Worm (Caenorhabditis elegans) whole organism, L1 larva: Measurements from ENCODE around the gene fah-1.
A peak's percentile ranks its signal among the peaks of the same experiment; 100 is the strongest.

Experiments used
- C34B4.2 ChIP-seq: sonication (generic microtip); optimal IDR thresholded peaks from 2 replicates; lab custom pipeline; 2017; ENCODE audit warnings: mild to moderate bottlenecking, missing genetic modification characterization, missing compliant biosample characterization
- F16B12.6 ChIP-seq: fragments of 150-350 bp; optimal IDR thresholded peaks from 2 replicates; lab custom pipeline; 2014; ENCODE audit warnings: missing biosample characterization, missing genetic modification characterization
- alr-1 ChIP-seq: fragments of 200-800 bp; sonication (Bioruptor generic); optimal IDR thresholded peaks from 2 replicates; lab custom pipeline; 2018; ENCODE audit warnings: borderline replicate concordance, mild to moderate bottlenecking, missing genetic modification characterization, missing compliant biosample characterization
- blmp-1 ChIP-seq: fragments of 150-350 bp; optimal IDR thresholded peaks from 2 replicates; lab custom pipeline; 2014; ENCODE audit warnings: missing biosample characterization, missing genetic modification characterization
- ceh-63 ChIP-seq: fragments of 200-800 bp; sonication (Bioruptor generic); optimal IDR thresholded peaks from 2 replicates; lab custom pipeline; 2018; ENCODE audit warnings: mild to moderate bottlenecking, missing genetic modification characterization, missing compliant biosample characterization
- ceh-88 ChIP-seq: fragments of 200-800 bp; sonication (Bioruptor generic); IDR thresholded peaks from 2 replicates; pipeline ENCODE4 v1.3.6; 2022; ENCODE audit warnings: missing genetic modification characterization, missing compliant biosample characterization
- dpl-1 ChIP-seq, 3 experiments: fragments of 150-350 bp in 2 of 3; sonication (generic microtip) in 1 of 3; optimal IDR thresholded peaks; 2 replicates each; lab custom pipeline; 2014 to 2017; ENCODE audit warnings: missing biosample characterization in 3 of 3, missing genetic modification characterization in 3 of 3, missing genetic modification reagents in 3 of 3
- dsc-1 ChIP-seq: sonication (generic microtip); optimal IDR thresholded peaks from 2 replicates; lab custom pipeline; 2016; ENCODE audit warnings: mild to moderate bottlenecking, missing genetic modification characterization, missing compliant biosample characterization
- efl-1 ChIP-seq, 4 experiments: fragments of 150-350 bp; optimal IDR thresholded peaks in 3 of 4; peaks in 1 of 4; 1 replicate in 1 of 4; 2 replicates in 3 of 4; lab custom pipeline; 2014; ENCODE audit warnings: missing biosample characterization in 2 of 4, missing genetic modification characterization in 2 of 4, missing genetic modification reagents in 2 of 4
- efl-3 ChIP-seq: fragments of 200-800 bp; sonication (Bioruptor generic); optimal IDR thresholded peaks from 2 replicates; lab custom pipeline; 2018; ENCODE audit warnings: mild to moderate bottlenecking, missing genetic modification characterization, missing compliant biosample characterization
- elt-2 ChIP-seq: sonication (generic microtip); optimal IDR thresholded peaks from 2 replicates; lab custom pipeline; 2016; ENCODE audit warnings: missing genetic modification characterization, mild to moderate bottlenecking, inconsistent platforms, missing compliant biosample characterization, missing genetic modification reagents
- fkh-4 ChIP-seq: sonication (generic microtip); optimal IDR thresholded peaks from 2 replicates; lab custom pipeline; 2016; ENCODE audit warnings: missing compliant biosample characterization, missing genetic modification characterization, borderline replicate concordance
- fkh-8 ChIP-seq: sonication (generic microtip); optimal IDR thresholded peaks from 2 replicates; lab custom pipeline; 2016; ENCODE audit warnings: mild to moderate bottlenecking, missing genetic modification characterization, missing compliant biosample characterization
- isw-1 ChIP-seq: fragments of 200-800 bp; sonication (Bioruptor generic); IDR thresholded peaks from 2 replicates; pipeline ENCODE4 v1.3.6; 2022; ENCODE audit warnings: missing genetic modification characterization, missing compliant biosample characterization
- jun-1 ChIP-seq: fragments of 150-350 bp; optimal IDR thresholded peaks from 2 replicates; lab custom pipeline; 2014; ENCODE audit warnings: missing biosample characterization, missing genetic modification reagents, missing genetic modification characterization
- lin-14 ChIP-seq: fragments of 200-800 bp; sonication (Bioruptor generic); optimal IDR thresholded peaks from 2 replicates; lab custom pipeline; 2018; ENCODE audit warnings: mild to moderate bottlenecking, missing genetic modification characterization, moderate library complexity, missing compliant biosample characterization
- lin-39 ChIP-seq: fragments of 150-350 bp; optimal IDR thresholded peaks from 2 replicates; lab custom pipeline; 2014; ENCODE audit warnings: missing biosample characterization, missing genetic modification reagents, missing genetic modification characterization
- mef-2 ChIP-seq: fragments of 150-350 bp; optimal IDR thresholded peaks from 2 replicates; lab custom pipeline; 2014; ENCODE audit warnings: missing biosample characterization, missing genetic modification characterization
- nhr-11 ChIP-seq: fragments of 150-350 bp; optimal IDR thresholded peaks from 2 replicates; lab custom pipeline; 2014; ENCODE audit warnings: missing biosample characterization, missing genetic modification characterization
- nhr-12 ChIP-seq: sonication (generic microtip); optimal IDR thresholded peaks from 2 replicates; lab custom pipeline; 2017; ENCODE audit warnings: missing biosample characterization, missing genetic modification characterization
- nhr-19 ChIP-seq: fragments of 200-800 bp; sonication (Bioruptor generic); conservative IDR thresholded peaks from 2 replicates; pipeline ENCODE4 v1.3.6; 2022; ENCODE audit warnings: missing genetic modification characterization, missing compliant biosample characterization
- nhr-20 ChIP-seq: sonication (generic microtip); optimal IDR thresholded peaks from 2 replicates; lab custom pipeline; 2016; ENCODE audit warnings: mild to moderate bottlenecking, missing genetic modification characterization, missing compliant biosample characterization
- nhr-71 ChIP-seq: sonication (generic microtip); optimal IDR thresholded peaks from 2 replicates; lab custom pipeline; 2016; ENCODE audit warnings: mild to moderate bottlenecking, missing genetic modification characterization, moderate library complexity, missing compliant biosample characterization
- nhr-90 ChIP-seq: sonication (generic microtip); optimal IDR thresholded peaks from 2 replicates; lab custom pipeline; 2016; ENCODE audit warnings: mild to moderate bottlenecking, missing genetic modification characterization, missing compliant biosample characterization; ENCODE audit not compliant: poor library complexity
- pqm-1 ChIP-seq: sonication (generic microtip); optimal IDR thresholded peaks from 3 replicates; lab custom pipeline; 2017; ENCODE audit warnings: missing biosample characterization, missing genetic modification characterization
- snu-23 ChIP-seq: sonication (generic microtip); optimal IDR thresholded peaks from 2 replicates; lab custom pipeline; 2016; ENCODE audit warnings: missing genetic modification characterization, missing compliant biosample characterization
- sup-37 ChIP-seq: fragments of 200-800 bp; sonication (Bioruptor generic); optimal IDR thresholded peaks from 2 replicates; lab custom pipeline; 2018; ENCODE audit warnings: mild to moderate bottlenecking, missing genetic modification characterization, missing compliant biosample characterization
- swsn-7 ChIP-seq: sonication (generic microtip); optimal IDR thresholded peaks from 2 replicates; lab custom pipeline; 2016; ENCODE audit warnings: missing genetic modification characterization, missing compliant biosample characterization
- tlp-1 ChIP-seq: fragments of 150-350 bp; optimal IDR thresholded peaks from 2 replicates; lab custom pipeline; 2014; ENCODE audit warnings: missing biosample characterization, missing genetic modification characterization
- unc-130 ChIP-seq: fragments of 150-350 bp; optimal IDR thresholded peaks from 2 replicates; lab custom pipeline; 2017; ENCODE audit warnings: missing biosample characterization, missing genetic modification characterization, inconsistent platforms
- unc-62 ChIP-seq: fragments of 150-350 bp; optimal IDR thresholded peaks from 2 replicates; lab custom pipeline; 2014; ENCODE audit warnings: missing biosample characterization, missing genetic modification reagents, missing genetic modification characterization
- vab-15 ChIP-seq: sonication (generic microtip); optimal IDR thresholded peaks from 2 replicates; lab custom pipeline; 2017; ENCODE audit warnings: missing genotype, mild to moderate bottlenecking, missing genetic modification characterization, missing compliant biosample characterization
- ztf-11 ChIP-seq, 2 experiments: sonication (generic microtip); optimal IDR thresholded peaks; 2 replicates each; lab custom pipeline; 2016 to 2017; ENCODE audit warnings: missing genetic modification characterization in 2 of 2, missing biosample characterization in 1 of 2, missing compliant biosample characterization in 1 of 2

Gene fah-1

ce11 chrX:6473698-6474314 is 25.1 kb upstream of the fah-1 start, which contains the start of the genes C15B12.4 and C15B12.8:
Gene C15B12.4 (minus strand): TSS chrX:6473748.
Gene C15B12.8 (plus strand): TSS chrX:6474264.
- TF ChIP-seq ceh-88 (no peak), swsn-7 (tag; lab: Kevin White, UChicago) (no peak), efl-1 (optimal IDR thresholded peaks at IDR 0.05; lab: Kevin White, UChicago) (no peak), efl-1 (GFP tag; optimal IDR thresholded peaks at IDR 0.05 in 1 of 2; lab: Kevin White, UChicago) (peak in 1 of 2 experiments; percentile 12), efl-3 (GFP tag; lab: Kevin White, UChicago) (no peak), dpl-1 (GFP tag; optimal IDR thresholded peaks at IDR 0.05; lab: Kevin White, UChicago) (no peak), nhr-12 (no peak), dsc-1 (tag; lab: Kevin White, UChicago) (peak; percentile 39), jun-1 (no peak), vab-15 (tag; lab: Kevin White, UChicago) (no peak)
- TF ChIP-seq, all 84 proteins: peak for 2

DNA sequence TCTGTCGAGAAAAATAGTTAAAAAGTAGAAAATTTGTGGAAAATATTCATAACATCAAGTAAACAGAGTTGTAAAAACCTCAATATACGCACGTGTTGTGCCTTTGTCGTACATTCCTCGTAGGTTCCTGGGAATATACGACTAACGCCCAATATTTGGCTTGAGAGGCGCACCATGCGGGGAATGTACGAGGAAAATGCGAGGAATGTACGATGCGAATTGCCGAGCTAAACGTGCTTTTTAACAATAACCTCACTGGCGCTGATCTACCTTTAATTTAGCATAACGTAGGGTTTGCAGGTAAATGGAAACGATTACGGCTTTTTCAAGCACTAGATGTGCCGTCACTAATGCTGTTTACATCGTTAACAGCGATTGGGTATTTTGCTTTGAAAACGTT is 19.8 kb upstream of the fah-1 start, which contains the start of gene C15B12.9:
C15B12.9 (plus strand) TSS at position 301 of the 400 bp plus-strand sequence.
- TF ChIP-seq unc-62 (no peak), nhr-19 (GFP tag; lab: Robert Waterston, UW) (no peak), swsn-7 (tag; lab: Kevin White, UChicago) (no peak), lin-39 (tag; lab: Kevin White, UChicago) (no peak), alr-1 (tag; lab: Kevin White, UChicago) (no peak), nhr-20 (tag; lab: Kevin White, UChicago) (no peak), efl-1 (optimal IDR thresholded peaks at IDR 0.05; lab: Kevin White, UChicago) (no peak), efl-1 (GFP tag; optimal IDR thresholded peaks at IDR 0.05 in 1 of 2; lab: Kevin White, UChicago) (no peak), sup-37 (no peak), unc-130 (tag; lab: Kevin White, UChicago) (no peak), fkh-8 (tag; lab: Kevin White, UChicago) (no peak), nhr-71 (no peak), fkh-4 (no peak), dpl-1 (GFP tag; optimal IDR thresholded peaks at IDR 0.05; lab: Kevin White, UChicago) (no peak), isw-1 (no peak), tlp-1 (tag; lab: Kevin White, UChicago) (no peak), blmp-1 (tag; lab: Kevin White, UChicago) (no peak), mef-2 (no peak), vab-15 (tag; lab: Kevin White, UChicago) (no peak)
- TF ChIP-seq, all 84 proteins: peak for 0

- TF ChIP-seq vab-15 (tag; lab: Kevin White, UChicago) (no peak), sup-37 (no peak), unc-130 (tag; lab: Kevin White, UChicago) (no peak), nhr-11 (tag; lab: Kevin White, UChicago) (no peak), nhr-71 (no peak), lin-14 (GFP tag; lab: Kevin White, UChicago) (no peak), snu-23 (GFP tag; lab: Kevin White, UChicago) (no peak), alr-1 (tag; lab: Kevin White, UChicago) (no peak)
These were observed 18.7 kb upstream of the fah-1 start, which contains the start of gene C15B12.3 for ce11 chrX:6467462-6467861. Gene C15B12.3 (minus strand): TSS chrX:6467562.

DNA sequence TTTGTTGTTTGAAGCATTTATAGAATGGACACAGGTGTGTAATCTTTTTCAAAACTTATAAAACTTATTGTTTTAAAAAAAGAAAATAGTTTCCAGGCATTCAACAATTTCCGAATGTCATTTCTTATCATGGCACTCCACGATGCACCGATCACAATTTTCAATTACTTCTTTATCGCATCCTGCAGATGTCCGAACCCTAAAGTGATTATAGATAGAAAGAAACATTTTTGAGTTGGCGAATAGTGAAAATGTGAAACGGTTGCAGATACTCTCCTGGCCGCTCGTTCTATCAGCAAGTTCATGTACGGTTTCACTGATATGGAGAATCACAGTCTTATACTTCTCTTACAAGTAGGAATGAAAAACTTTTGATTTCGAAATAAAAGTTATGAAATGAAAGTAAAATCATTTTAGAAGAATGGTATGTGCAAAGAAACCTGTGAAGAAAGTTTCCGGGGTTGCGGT is 14.3 kb upstream of the fah-1 start, which contains the start of gene C15B12.2:
C15B12.2 (plus strand) TSS at position 418 of the 468 bp plus-strand sequence.
- TF ChIP-seq F16B12.6 (tag; lab: Kevin White, UChicago) = no peak
- no peak for TF ChIP-seq pqm-1 (tag; lab: Kevin White, UChicago)
- no peak for TF ChIP-seq ceh-63 (GFP tag; lab: Kevin White, UChicago)
- TF ChIP-seq lin-39 (tag; lab: Kevin White, UChicago) = no peak
- peak; percentile 72 for TF ChIP-seq elt-2 (tag; lab: Kevin White, UChicago)

DNA sequence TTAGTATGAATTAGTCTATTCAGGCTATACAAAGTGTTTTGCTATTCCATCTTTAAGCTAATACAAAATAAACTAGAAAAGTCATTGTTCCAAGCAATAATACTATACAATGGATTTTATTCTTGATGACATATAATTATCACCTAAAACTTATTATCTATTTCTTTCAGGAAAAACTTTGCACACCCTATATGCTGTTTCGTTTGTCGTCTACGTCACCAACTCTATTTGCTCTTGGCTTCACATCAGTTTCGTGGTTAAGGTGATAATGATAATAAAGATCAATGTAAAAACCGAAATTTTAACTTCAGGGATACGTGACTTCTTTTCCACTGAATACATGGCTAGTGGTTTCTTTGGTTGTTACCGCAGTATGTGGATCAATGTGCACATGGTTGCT is 13.8 kb upstream of the fah-1 start:
- TF ChIP-seq ztf-11 (tag; optimal IDR thresholded peaks at IDR 0.05; lab: Kevin White, UChicago) (no peak), nhr-90 (no peak), C34B4.2 (tag; lab: Kevin White, UChicago) (no peak), efl-1 (optimal IDR thresholded peaks at IDR 0.05; lab: Kevin White, UChicago) (no peak), efl-1 (GFP tag; optimal IDR thresholded peaks at IDR 0.05 in 1 of 2; lab: Kevin White, UChicago) (peak in 1 of 2 experiments; percentile 88)
